Fruit fly (Drosophila melanogaster) whole organism, embryonic: ENCODE results near the gene CG14273.

Experiments
- B-H1 ChIP-seq: fragments of 200-800 bp; sonication (Bioruptor generic); IDR thresholded peaks from 3 replicates; pipeline ENCODE4 v1.3.6; 2022; ENCODE audit warnings: missing biosample characterization, missing genetic modification characterization
- CG11247 ChIP-seq: fragments of 200-800 bp; sonication (Bioruptor generic); IDR thresholded peaks from 2 replicates; pipeline ENCODE4 v1.3.6; 2022; ENCODE audit warnings: missing biosample characterization, missing genetic modification characterization
- CG11504 ChIP-seq: fragments of 200-800 bp; sonication (Bioruptor generic); optimal IDR thresholded peaks from 3 replicates; lab custom pipeline; 2019; ENCODE audit warnings: missing biosample characterization, mild to moderate bottlenecking, missing genetic modification characterization, moderate library complexity
- CG12299 ChIP-seq: fragments of 200-800 bp; sonication (Bioruptor generic); optimal IDR thresholded peaks from 2 replicates; lab custom pipeline; 2018; ENCODE audit warnings: missing biosample characterization, mild to moderate bottlenecking, missing genetic modification characterization
- CG13775 ChIP-seq: fragments of 200-800 bp; sonication (Bioruptor generic); optimal IDR thresholded peaks from 3 replicates; lab custom pipeline; 2017; ENCODE audit warnings: missing biosample characterization, mild to moderate bottlenecking, missing genetic modification characterization
- CG15479 ChIP-seq: fragments of 200-800 bp; sonication (Bioruptor generic); optimal IDR thresholded peaks from 3 replicates; lab custom pipeline; 2019; ENCODE audit warnings: missing biosample characterization, mild to moderate bottlenecking, missing genetic modification characterization, moderate library complexity
- CG16813 ChIP-seq: fragments of 200-800 bp; sonication (Bioruptor generic); IDR thresholded peaks from 3 replicates; pipeline ENCODE4 v1.3.6; 2022; ENCODE audit warnings: missing biosample characterization, missing genetic modification characterization; ENCODE audit not compliant: partially characterized antibody
- CG18619 ChIP-seq: fragments of 200-800 bp; sonication (Bioruptor generic); optimal IDR thresholded peaks from 3 replicates; lab custom pipeline; 2017; ENCODE audit warnings: missing biosample characterization, mild to moderate bottlenecking, missing genetic modification characterization
- CG31365 ChIP-seq: fragments of 200-800 bp; sonication (Bioruptor generic); optimal IDR thresholded peaks from 2 replicates; lab custom pipeline; 2018; ENCODE audit warnings: missing biosample characterization, mild to moderate bottlenecking, missing genetic modification characterization
- CG6175 ChIP-seq: fragments of 200-800 bp; sonication (Bioruptor generic); IDR thresholded peaks from 3 replicates; pipeline ENCODE4 v1.3.6; 2022; ENCODE audit warnings: missing biosample characterization, missing genetic modification characterization
- CG7357 ChIP-seq: fragments of 200-800 bp; sonication (Bioruptor generic); IDR thresholded peaks from 3 replicates; pipeline ENCODE4 v1.3.6; 2022; ENCODE audit warnings: missing biosample characterization, missing genetic modification characterization
- CG8281 ChIP-seq: fragments of 200-800 bp; sonication (Bioruptor generic); optimal IDR thresholded peaks from 2 replicates; lab custom pipeline; 2018; ENCODE audit warnings: missing biosample characterization, mild to moderate bottlenecking, missing genetic modification characterization, moderate library complexity
- CG8290 ChIP-seq, 3 experiments: fragments of 200-800 bp; sonication (Bioruptor generic); optimal IDR thresholded peaks; 2 replicates each; lab custom pipeline; 2016 to 2019; ENCODE audit warnings: missing biosample characterization in 3 of 3, missing genetic modification characterization in 3 of 3, mild to moderate bottlenecking in 2 of 3, moderate library complexity in 1 of 3
- CG9932 ChIP-seq: fragments of 200-800 bp; sonication (Bioruptor generic); IDR thresholded peaks from 2 replicates; pipeline ENCODE4 v1.3.6; 2022; ENCODE audit warnings: missing biosample characterization, missing genetic modification characterization
- Dek ChIP-seq: fragments of 200-800 bp; sonication (Bioruptor generic); optimal IDR thresholded peaks from 3 replicates; lab custom pipeline; 2019; ENCODE audit warnings: missing biosample characterization, mild to moderate bottlenecking, missing genetic modification characterization, moderate library complexity
- Dfd ChIP-seq, 2 experiments: fragments of >200 bp; optimal IDR thresholded peaks; 2 replicates each; lab custom pipeline; 2017; ENCODE audit warnings: missing biosample characterization in 2 of 2, missing genetic modification characterization in 2 of 2
- ERR ChIP-seq: fragments of 200-800 bp; sonication (Bioruptor generic); optimal IDR thresholded peaks from 2 replicates; lab custom pipeline; 2016; ENCODE audit warnings: missing biosample characterization, missing genetic modification characterization
- Gug ChIP-seq: fragments of 200-800 bp; sonication (Bioruptor generic); IDR thresholded peaks from 4 replicates; pipeline ENCODE4 v1.3.6; 2022; ENCODE audit warnings: missing biosample characterization, missing genetic modification characterization
- MESR4 ChIP-seq: fragments of 200-800 bp; sonication (Bioruptor generic); optimal IDR thresholded peaks from 2 replicates; lab custom pipeline; 2018; ENCODE audit warnings: missing biosample characterization, mild to moderate bottlenecking, missing genetic modification characterization, moderate library complexity
- Mrtf ChIP-seq: fragments of 200-800 bp; sonication (Bioruptor generic); IDR thresholded peaks from 3 replicates; pipeline ENCODE4 v1.3.6; 2022; ENCODE audit warnings: missing biosample characterization, missing genetic modification characterization
- Ptx1 ChIP-seq: fragments of 200-800 bp; sonication (Bioruptor generic); IDR thresholded peaks from 2 replicates; pipeline ENCODE4 v1.3.6; 2022; ENCODE audit warnings: missing biosample characterization, missing genetic modification characterization
- Ravus ChIP-seq: fragments of 200-800 bp; sonication (Bioruptor generic); IDR thresholded peaks from 2 replicates; pipeline ENCODE4 v1.3.6; 2022; ENCODE audit warnings: missing biosample characterization, missing genetic modification characterization
- Sin3A ChIP-seq: fragments of >200 bp; optimal IDR thresholded peaks from 2 replicates; lab custom pipeline; 2018
- Sox100B ChIP-seq: fragments of 200-800 bp; sonication (Bioruptor generic); optimal IDR thresholded peaks from 3 replicates; lab custom pipeline; 2018; ENCODE audit warnings: missing biosample characterization, mild to moderate bottlenecking, missing genetic modification characterization
- Sry-β ChIP-seq: fragments of 200-800 bp; sonication (Bioruptor generic); optimal IDR thresholded peaks from 2 replicates; lab custom pipeline; 2018; ENCODE audit warnings: missing biosample characterization, mild to moderate bottlenecking, missing genetic modification characterization, moderate library complexity
- Sry-δ ChIP-seq: fragments of 200-800 bp; sonication (Bioruptor generic); optimal IDR thresholded peaks from 2 replicates; lab custom pipeline; 2016; ENCODE audit warnings: missing biosample characterization, missing genetic modification characterization
- Ssrp ChIP-seq: fragments of 200-800 bp; sonication (Bioruptor generic); optimal IDR thresholded peaks from 2 replicates; lab custom pipeline; 2018; ENCODE audit warnings: missing biosample characterization, mild to moderate bottlenecking, missing genetic modification characterization, moderate library complexity
- ap ChIP-seq: fragments of 200-800 bp; sonication (Bioruptor generic); IDR thresholded peaks from 2 replicates; pipeline ENCODE4 v1.3.6; 2022; ENCODE audit warnings: missing biosample characterization, missing genetic modification characterization
- ase ChIP-seq: fragments of 200-800 bp; sonication (Bioruptor generic); IDR thresholded peaks from 3 replicates; pipeline ENCODE4 v1.3.6; 2022; ENCODE audit warnings: missing biosample characterization, missing genetic modification characterization
- bbx ChIP-seq: fragments of 200-800 bp; sonication (Bioruptor generic); IDR thresholded peaks from 2 replicates; pipeline ENCODE4 v1.3.6; 2022; ENCODE audit warnings: missing biosample characterization, missing genetic modification characterization; ENCODE audit not compliant: partially characterized antibody
- crol ChIP-seq: fragments of 200-800 bp; sonication (Bioruptor generic); IDR thresholded peaks from 2 replicates; pipeline ENCODE4 v1.3.6; 2022; ENCODE audit warnings: missing biosample characterization, missing genetic modification characterization
- esg ChIP-seq: fragments of 200-800 bp; sonication (Bioruptor generic); conservative IDR thresholded peaks from 2 replicates; pipeline ENCODE4 v1.3.6; 2022; ENCODE audit warnings: missing biosample characterization, missing genetic modification characterization
- gce ChIP-seq: fragments of 200-800 bp; sonication (Bioruptor generic); IDR thresholded peaks from 3 replicates; pipeline ENCODE4 v1.3.6; 2022; ENCODE audit warnings: missing biosample characterization, missing genetic modification characterization
- hb ChIP-seq: fragments of 200-800 bp; sonication (Bioruptor generic); IDR thresholded peaks from 3 replicates; pipeline ENCODE4 v1.3.6; 2022; ENCODE audit warnings: missing biosample characterization, missing genetic modification characterization; ENCODE audit not compliant: partially characterized antibody
- her ChIP-seq: fragments of 200-800 bp; sonication (Bioruptor generic); optimal IDR thresholded peaks from 2 replicates; lab custom pipeline; 2016; ENCODE audit warnings: missing biosample characterization, missing genetic modification characterization
- inv ChIP-seq: fragments of 200-800 bp; sonication (Bioruptor generic); IDR thresholded peaks from 2 replicates; pipeline ENCODE4 v1.3.6; 2022; ENCODE audit warnings: missing biosample characterization, missing genetic modification characterization; ENCODE audit not compliant: partially characterized antibody
- klu ChIP-seq: fragments of 200-800 bp; sonication (Bioruptor generic); IDR thresholded peaks from 2 replicates; pipeline ENCODE4 v1.3.6; 2022; ENCODE audit warnings: missing biosample characterization, missing genetic modification characterization
- lola ChIP-seq, 3 experiments: fragments of >200 bp in 2 of 3; fragments of 200-800 bp in 1 of 3; sonication (Bioruptor generic) in 1 of 3; optimal IDR thresholded peaks; 2 replicates each; lab custom pipeline; 2017 to 2019; ENCODE audit warnings: missing biosample characterization in 3 of 3, missing genetic modification characterization in 3 of 3, mild to moderate bottlenecking in 1 of 3, moderate library complexity in 1 of 3
- luna ChIP-seq: fragments of 200-800 bp; sonication (Bioruptor generic); optimal IDR thresholded peaks from 2 replicates; lab custom pipeline; 2016; ENCODE audit warnings: missing biosample characterization, missing genetic modification characterization
- oc ChIP-seq: fragments of 200-800 bp; sonication (Bioruptor generic); optimal IDR thresholded peaks from 2 replicates; lab custom pipeline; 2018; ENCODE audit warnings: missing biosample characterization, mild to moderate bottlenecking, missing genetic modification characterization, moderate library complexity
- otp ChIP-seq: fragments of 200-800 bp; sonication (Bioruptor generic); IDR thresholded peaks from 3 replicates; pipeline ENCODE4, ENCODE4 v1.3.6; 2022; ENCODE audit warnings: missing biosample characterization, missing genetic modification characterization
- ranshi ChIP-seq: fragments of 200-800 bp; sonication (Bioruptor generic); IDR thresholded peaks from 2 replicates; pipeline ENCODE4 v1.3.6; 2022; ENCODE audit warnings: missing biosample characterization, missing genetic modification characterization
- sc ChIP-seq, 3 experiments: fragments of >200 bp in 2 of 3; fragments of 200-800 bp in 1 of 3; sonication (Bioruptor generic) in 1 of 3; optimal IDR thresholded peaks; 2 replicates in 2 of 3; 3 replicates in 1 of 3; lab custom pipeline; 2017; ENCODE audit warnings: mild to moderate bottlenecking in 1 of 3, missing biosample characterization in 1 of 3, missing genetic modification characterization in 1 of 3, missing genetic modification reagents in 1 of 3
- slbo ChIP-seq: fragments of 200-800 bp; sonication (Bioruptor generic); IDR thresholded peaks from 2 replicates; pipeline ENCODE4 v1.3.6; 2022; ENCODE audit warnings: missing biosample characterization, missing genetic modification characterization
- ssp ChIP-seq: fragments of 200-800 bp; sonication (Bioruptor generic); IDR thresholded peaks from 2 replicates; pipeline ENCODE4 v1.3.6; 2022; ENCODE audit warnings: missing biosample characterization, missing genetic modification characterization
- trh ChIP-seq: fragments of 200-800 bp; sonication (Bioruptor generic); optimal IDR thresholded peaks from 2 replicates; lab custom pipeline; 2016; ENCODE audit warnings: missing biosample characterization, missing genetic modification characterization
- ttk ChIP-seq: fragments of 200-800 bp; sonication (Bioruptor generic); IDR thresholded peaks from 2 replicates; pipeline ENCODE4 v2.1.2; 2022; ENCODE audit warnings: missing biosample characterization, missing genetic modification characterization
- zfh1 ChIP-seq: fragments of 200-800 bp; sonication (Bioruptor generic); IDR thresholded peaks from 3 replicates; pipeline ENCODE4 v1.3.6; 2022; ENCODE audit warnings: missing biosample characterization, missing genetic modification characterization

CG14273 gene

DNA sequence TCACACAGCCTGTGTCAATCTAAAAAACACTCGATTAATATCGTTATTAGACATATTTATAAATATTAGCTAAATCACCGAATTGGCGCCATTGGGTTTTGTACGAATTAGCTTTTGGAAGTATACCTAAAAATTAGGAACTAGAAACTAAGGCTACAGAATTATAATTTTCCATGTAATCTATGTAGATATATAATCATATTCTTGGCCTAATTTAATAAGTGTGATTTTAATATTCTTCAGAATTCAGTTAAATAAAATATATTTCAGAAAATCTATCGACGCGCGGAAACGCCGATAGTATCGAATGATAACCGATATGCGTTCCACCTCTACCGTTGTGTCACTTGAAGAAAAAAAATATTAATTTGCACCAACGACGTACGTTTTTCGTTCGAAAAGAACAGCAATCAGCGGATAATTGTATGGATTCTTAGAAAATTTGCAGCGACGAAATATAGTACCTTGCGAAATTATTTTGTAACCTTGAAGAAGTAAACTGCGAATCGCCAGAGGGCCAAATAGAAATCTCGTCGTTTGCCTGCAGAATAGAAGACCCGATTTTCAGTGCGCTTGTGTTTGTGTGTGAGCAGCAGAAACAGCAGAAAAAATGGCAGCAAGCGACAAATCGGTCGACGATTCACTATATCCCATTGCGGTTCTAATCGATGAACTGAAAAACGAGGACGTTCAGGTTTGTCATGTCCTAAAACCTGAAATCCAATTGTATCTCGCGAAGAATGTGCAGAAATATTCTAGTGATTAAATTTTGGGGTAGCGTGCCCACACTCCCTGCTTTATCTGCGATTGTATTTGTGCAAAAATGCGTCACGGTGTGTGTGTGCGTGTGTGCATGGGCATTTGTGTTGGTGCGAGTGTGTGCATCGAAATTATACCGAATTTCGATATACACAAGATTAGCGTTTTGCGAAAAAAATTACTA lies 23.5 kb downstream of the CG14273 start, which contains the start of gene Pp2A-29B (continued):
- TF ChIP-seq otp (GFP tag; lab: Robert Waterston, UW) (no peak), MESR4 (GFP tag; lab: Kevin White, UChicago) (peak; percentile 87), lola (GFP tag; optimal IDR thresholded peaks at IDR 0.05; lab: Kevin White, UChicago) (peak in 1 of 3 experiments; percentile 32), Ssrp (tag; lab: Kevin White, UChicago) (no peak), Dfd (GFP tag; optimal IDR thresholded peaks at IDR 0.05; lab: Kevin White, UChicago) (no peak), Ptx1 (no peak), ase (no peak), ap (GFP tag; lab: Robert Waterston, UW) (no peak), Mrtf (GFP tag; lab: Robert Waterston, UW) (no peak), crol (GFP tag; lab: Robert Waterston, UW) (no peak), Sox100B (peak; percentile 21), Ravus (GFP tag; lab: Robert Waterston, UW) (no peak), trh (no peak), CG13775 (GFP tag; lab: Kevin White, UChicago) (peak; percentile 40), ttk (GFP tag; lab: Robert Waterston, UW) (no peak), hb (GFP tag; lab: Robert Waterston, UW) (peak; percentile 99), Sry-δ (peak; percentile 92), B-H1 (GFP tag; lab: Robert Waterston, UW) (no peak), slbo (GFP tag; lab: Robert Waterston, UW) (peak; percentile 56; the same call in 1 of the 2 replicates), CG18619 (GFP tag; lab: Kevin White, UChicago) (peak; percentile 27), esg (GFP tag; lab: Robert Waterston, UW) (no peak), CG16813 (GFP tag; lab: Robert Waterston, UW) (peak; percentile 100), CG7357 (GFP tag; lab: Robert Waterston, UW) (no peak), zfh1 (no peak), CG6175 (no peak), Sin3A (lab: Kevin White, UChicago) (peak; percentile 32), luna (GFP tag; lab: Kevin White, UChicago) (no peak), klu (GFP tag; lab: Robert Waterston, UW) (peak; percentile 45; the same call in 1 of the 2 replicates), CG15479 (GFP tag; lab: Kevin White, UChicago) (peak; percentile 37), CG11504 (tag; lab: Kevin White, UChicago) (peak; percentile 56), oc (tag; lab: Kevin White, UChicago) (no peak), CG11247 (no peak), bbx (GFP tag; lab: Robert Waterston, UW) (peak; percentile 98), her (GFP tag; lab: Kevin White, UChicago) (no peak), Gug (GFP tag; lab: Robert Waterston, UW) (peak; percentile 8; the same call in 1 of the 4 replicates), CG31365 (tag; lab: Kevin White, UChicago) (no peak), CG12299 (tag; lab: Kevin White, UChicago) (no peak), Sry-β (GFP tag; lab: Kevin White, UChicago) (peak; percentile 25), Dek (tag; lab: Kevin White, UChicago) (peak; percentile 12), sc (optimal IDR thresholded peaks at IDR 0.05; lab: Kevin White, UChicago) (no peak), sc (GFP tag; optimal IDR thresholded peaks at IDR 0.05; lab: Kevin White, UChicago) (no peak), ERR (GFP tag; lab: Kevin White, UChicago) (no peak), CG8281 (tag; lab: Kevin White, UChicago) (no peak), ssp (GFP tag; lab: Robert Waterston, UW) (no peak; the same call in 1 of the 2 replicates), gce (no peak), inv (GFP tag; lab: Robert Waterston, UW) (peak; percentile 100), CG8290 (GFP tag; optimal IDR thresholded peaks at IDR 0.05; lab: Kevin White, UChicago) (peak; percentile 13), CG8290 (tag; optimal IDR thresholded peaks at IDR 0.05; lab: Kevin White, UChicago) (no peak), CG9932 (GFP tag; lab: Robert Waterston, UW) (peak; percentile 65), ranshi (GFP tag; lab: Robert Waterston, UW) (no peak)
